Worm (Caenorhabditis elegans) whole organism, L4 larva: ENCODE results near the gene cysl-2.

Source experiments
- D1046.2 ChIP-seq: fragments of 200-800 bp; sonication (Bioruptor generic); IDR thresholded peaks from 2 replicates; pipeline ENCODE4 v1.3.6; 2022; ENCODE audit warnings: missing genetic modification characterization, missing compliant biosample characterization
- duxl-1 ChIP-seq: sonication (generic microtip); optimal IDR thresholded peaks from 2 replicates; lab custom pipeline; 2016; ENCODE audit warnings: mild to moderate bottlenecking, missing genetic modification characterization, moderate library complexity, missing compliant biosample characterization; ENCODE audit not compliant: poor library complexity
- lin-1 ChIP-seq: fragments of 200-800 bp; sonication (Bioruptor generic); IDR thresholded peaks from 2 replicates; pipeline ENCODE4 v1.3.6; 2022; ENCODE audit warnings: missing genetic modification reagents, missing genetic modification characterization, missing compliant biosample characterization
- lin-39 ChIP-seq: fragments of 150-350 bp; optimal IDR thresholded peaks from 2 replicates; lab custom pipeline; 2014; ENCODE audit warnings: missing biosample characterization, missing genetic modification reagents, missing genetic modification characterization
- pqm-1 ChIP-seq: sonication (generic microtip); optimal IDR thresholded peaks from 2 replicates; lab custom pipeline; 2017; ENCODE audit warnings: missing biosample characterization, missing genetic modification characterization
- sdz-12 ChIP-seq: fragments of 200-800 bp; sonication (Bioruptor generic); optimal IDR thresholded peaks from 2 replicates; lab custom pipeline; 2018; ENCODE audit warnings: mild to moderate bottlenecking, missing genetic modification characterization, missing compliant biosample characterization
- zag-1 ChIP-seq: fragments of 150-350 bp; optimal IDR thresholded peaks from 2 replicates; lab custom pipeline; 2014; ENCODE audit warnings: missing biosample characterization, missing genetic modification characterization

DNA sequence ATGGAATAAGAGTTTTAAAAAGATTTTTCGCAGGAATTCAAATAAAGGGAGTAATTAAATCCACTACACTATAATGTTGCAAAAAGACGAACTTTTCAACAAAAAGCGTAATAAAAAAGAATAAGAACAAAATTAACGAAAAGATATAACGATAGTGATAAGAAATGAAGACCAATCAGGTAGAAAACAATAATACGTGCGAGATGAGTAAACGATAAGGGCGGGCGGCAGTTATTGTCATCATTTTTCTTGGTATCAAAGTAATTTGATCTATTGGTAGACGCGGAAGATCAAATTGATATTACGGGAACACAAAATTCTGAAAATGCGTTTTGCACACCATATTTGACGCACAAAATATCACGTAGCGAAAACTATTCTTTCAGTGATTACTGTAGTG is 213 bp upstream of the cysl-2 start:
- TF ChIP-seq D1046.2 (GFP tag; lab: Robert Waterston, UW) (no peak), zag-1 (tag; lab: Kevin White, UChicago) (no peak), sdz-12 (no peak), lin-1 (GFP tag; lab: Robert Waterston, UW) (no peak), pqm-1 (tag; lab: Kevin White, UChicago) (no peak), lin-39 (no peak), duxl-1 (no peak)
